Fruit fly (Drosophila melanogaster) whole organism, embryonic: ENCODE results near the gene CG14971.

Experiments
- Abd-B ChIP-seq: fragments of 200-800 bp; sonication (Bioruptor generic); optimal IDR thresholded peaks from 2 replicates; lab custom pipeline; 2018; ENCODE audit warnings: missing biosample characterization, mild to moderate bottlenecking, missing genetic modification characterization, moderate library complexity
- Atf3 ChIP-seq: fragments of 200-800 bp; sonication (Bioruptor generic); optimal IDR thresholded peaks from 3 replicates; lab custom pipeline; 2016; ENCODE audit warnings: missing biosample characterization, missing genetic modification characterization
- CG10267 ChIP-seq: fragments of 200-800 bp; sonication (Bioruptor generic); optimal IDR thresholded peaks from 2 replicates; lab custom pipeline; 2018; ENCODE audit warnings: missing biosample characterization, mild to moderate bottlenecking, missing genetic modification characterization, moderate library complexity
- CG10274 ChIP-seq: fragments of 200-800 bp; sonication (Bioruptor generic); optimal IDR thresholded peaks from 3 replicates; lab custom pipeline; 2017; ENCODE audit warnings: missing biosample characterization, mild to moderate bottlenecking, missing genetic modification characterization
- CG10543 ChIP-seq: fragments of 200-800 bp; sonication (Bioruptor generic); optimal IDR thresholded peaks from 3 replicates; lab custom pipeline; 2017; ENCODE audit warnings: missing biosample characterization, mild to moderate bottlenecking, missing genetic modification characterization, moderate library complexity
- CG11085 ChIP-seq: fragments of 200-800 bp; sonication (Bioruptor generic); IDR thresholded peaks from 2 replicates; pipeline ENCODE4 v1.3.6; 2022; ENCODE audit warnings: missing biosample characterization, missing genetic modification characterization
- CG11504 ChIP-seq: fragments of 200-800 bp; sonication (Bioruptor generic); optimal IDR thresholded peaks from 3 replicates; lab custom pipeline; 2019; ENCODE audit warnings: missing biosample characterization, mild to moderate bottlenecking, missing genetic modification characterization, moderate library complexity
- CG13287 ChIP-seq: fragments of 200-800 bp; sonication (Bioruptor generic); IDR thresholded peaks from 2 replicates; pipeline ENCODE4 v1.3.6; 2022; ENCODE audit warnings: missing biosample characterization, missing genetic modification characterization; ENCODE audit not compliant: partially characterized antibody
- CG13296 ChIP-seq: fragments of 200-800 bp; sonication (Bioruptor generic); optimal IDR thresholded peaks from 3 replicates; lab custom pipeline; 2018; ENCODE audit warnings: missing biosample characterization, mild to moderate bottlenecking, missing genetic modification characterization
- CG14441 ChIP-seq: fragments of 200-800 bp; sonication (Bioruptor generic); IDR thresholded peaks from 2 replicates; pipeline ENCODE4 v1.3.6; 2022; ENCODE audit warnings: missing biosample characterization, missing genetic modification characterization
- CG15479 ChIP-seq: fragments of 200-800 bp; sonication (Bioruptor generic); optimal IDR thresholded peaks from 3 replicates; lab custom pipeline; 2019; ENCODE audit warnings: missing biosample characterization, mild to moderate bottlenecking, missing genetic modification characterization, moderate library complexity
- CG16815 ChIP-seq: fragments of 200-800 bp; sonication (Bioruptor generic); optimal IDR thresholded peaks from 3 replicates; lab custom pipeline; 2017; ENCODE audit warnings: missing biosample characterization, mild to moderate bottlenecking, missing genetic modification characterization
- CG17186 ChIP-seq: fragments of 200-800 bp; sonication (Bioruptor generic); optimal IDR thresholded peaks from 3 replicates; lab custom pipeline; 2017; ENCODE audit warnings: missing biosample characterization, missing genetic modification reagents, missing genetic modification characterization
- CG17359 ChIP-seq: fragments of 200-800 bp; sonication (Bioruptor generic); optimal IDR thresholded peaks from 3 replicates; lab custom pipeline; 2018; ENCODE audit warnings: missing biosample characterization, mild to moderate bottlenecking, missing genetic modification characterization, moderate library complexity
- CG1792 ChIP-seq: fragments of 200-800 bp; sonication (Bioruptor generic); optimal IDR thresholded peaks from 2 replicates; lab custom pipeline; 2016; ENCODE audit warnings: missing biosample characterization, missing genetic modification characterization
- CG2120 ChIP-seq: fragments of 200-800 bp; sonication (Bioruptor generic); optimal IDR thresholded peaks from 3 replicates; lab custom pipeline; 2016; ENCODE audit warnings: missing biosample characterization, missing genetic modification characterization
- CG30403 ChIP-seq: fragments of 200-800 bp; sonication (Bioruptor generic); optimal IDR thresholded peaks from 3 replicates; lab custom pipeline; 2016; ENCODE audit warnings: missing biosample characterization, missing genetic modification characterization
- CG33557 ChIP-seq: fragments of 200-800 bp; sonication (Bioruptor generic); optimal IDR thresholded peaks from 2 replicates; lab custom pipeline; 2019; ENCODE audit warnings: missing biosample characterization, mild to moderate bottlenecking, missing genetic modification characterization, moderate library complexity
- CG34376 ChIP-seq: fragments of 200-800 bp; sonication (Bioruptor generic); optimal IDR thresholded peaks from 2 replicates; lab custom pipeline; 2018; ENCODE audit warnings: missing biosample characterization, mild to moderate bottlenecking, missing genetic modification characterization
- CG4820 ChIP-seq: fragments of 200-800 bp; sonication (Bioruptor generic); optimal IDR thresholded peaks from 3 replicates; lab custom pipeline; 2016; ENCODE audit warnings: missing biosample characterization, missing genetic modification characterization
- CG6765 ChIP-seq: fragments of 200-800 bp; sonication (Bioruptor generic); optimal IDR thresholded peaks from 3 replicates; lab custom pipeline; 2017; ENCODE audit warnings: missing biosample characterization, mild to moderate bottlenecking, missing genetic modification characterization
- CG7987 ChIP-seq: fragments of 200-800 bp; sonication (Bioruptor generic); optimal IDR thresholded peaks from 2 replicates; lab custom pipeline; 2018; ENCODE audit warnings: missing biosample characterization, mild to moderate bottlenecking, missing genetic modification characterization, moderate library complexity
- Camta ChIP-seq: fragments of 200-800 bp; sonication (Bioruptor generic); optimal IDR thresholded peaks from 2 replicates; lab custom pipeline; 2016; ENCODE audit warnings: missing biosample characterization, missing genetic modification characterization
- E2f2 ChIP-seq: fragments of 200-800 bp; sonication (Bioruptor generic); IDR thresholded peaks from 2 replicates; pipeline ENCODE4 v1.3.6; 2022; ENCODE audit warnings: missing biosample characterization, missing genetic modification characterization
- Fer1 ChIP-seq: fragments of 200-800 bp; sonication (Bioruptor generic); optimal IDR thresholded peaks from 2 replicates; lab custom pipeline; 2017; ENCODE audit warnings: missing biosample characterization, mild to moderate bottlenecking, missing genetic modification characterization
- Hr39 ChIP-seq: fragments of >200 bp; optimal IDR thresholded peaks from 2 replicates; lab custom pipeline; 2017
- Ptx1 ChIP-seq: fragments of 200-800 bp; sonication (Bioruptor generic); IDR thresholded peaks from 2 replicates; pipeline ENCODE4 v1.3.6; 2022; ENCODE audit warnings: missing biosample characterization, missing genetic modification characterization
- TFAM ChIP-seq: fragments of 200-800 bp; sonication (Bioruptor generic); optimal IDR thresholded peaks from 2 replicates; lab custom pipeline; 2017; ENCODE audit warnings: missing biosample characterization, missing genetic modification characterization, inconsistent platforms
- Taf1 ChIP-seq: fragments of 200-800 bp; sonication (Bioruptor generic); IDR thresholded peaks from 2 replicates; pipeline ENCODE4 v1.3.6; 2022; ENCODE audit warnings: missing biosample characterization, missing genetic modification characterization
- amos ChIP-seq: fragments of 200-800 bp; sonication (Bioruptor generic); IDR thresholded peaks from 2 replicates; pipeline ENCODE4 v1.3.6; 2022; ENCODE audit warnings: missing biosample characterization, missing genetic modification characterization; ENCODE audit not compliant: partially characterized antibody
- az2 ChIP-seq: fragments of 200-800 bp; sonication (Bioruptor generic); optimal IDR thresholded peaks from 3 replicates; lab custom pipeline; 2016; ENCODE audit warnings: missing biosample characterization, missing genetic modification characterization
- cato ChIP-seq: fragments of 200-800 bp; sonication (Bioruptor generic); optimal IDR thresholded peaks from 2 replicates; lab custom pipeline; 2016; ENCODE audit warnings: missing biosample characterization, missing genetic modification characterization, borderline replicate concordance
- corto ChIP-seq: fragments of 200-800 bp; sonication (Bioruptor generic); optimal IDR thresholded peaks from 2 replicates; lab custom pipeline; 2016; ENCODE audit warnings: missing biosample characterization, mild to moderate bottlenecking, missing genetic modification characterization, moderate library complexity
- dm ChIP-seq: fragments of 200-800 bp; sonication (Bioruptor generic); optimal IDR thresholded peaks from 3 replicates; lab custom pipeline; 2016; ENCODE audit warnings: missing biosample characterization, missing genetic modification characterization
- exex ChIP-seq: fragments of 200-800 bp; sonication (Bioruptor generic); optimal IDR thresholded peaks from 4 replicates; lab custom pipeline; 2018; ENCODE audit warnings: missing biosample characterization, mild to moderate bottlenecking, missing genetic modification characterization, moderate library complexity
- fru ChIP-seq: fragments of >200 bp; optimal IDR thresholded peaks from 2 replicates; lab custom pipeline; 2017
- gsb ChIP-seq: fragments of 200-800 bp; sonication (Bioruptor generic); IDR thresholded peaks from 2 replicates; pipeline ENCODE4 v1.3.6; 2022; ENCODE audit warnings: missing biosample characterization, missing genetic modification characterization
- hth ChIP-seq: fragments of >200 bp; optimal IDR thresholded peaks from 2 replicates; lab custom pipeline; 2017; ENCODE audit warnings: inconsistent platforms
- kah ChIP-seq: fragments of 200-800 bp; sonication (Bioruptor generic); optimal IDR thresholded peaks from 2 replicates; lab custom pipeline; 2018; ENCODE audit warnings: missing biosample characterization, mild to moderate bottlenecking, missing genetic modification characterization
- lab ChIP-seq: fragments of 200-800 bp; sonication (Bioruptor generic); optimal IDR thresholded peaks from 3 replicates; lab custom pipeline; 2017; ENCODE audit warnings: missing biosample characterization, missing genetic modification characterization, mild to moderate bottlenecking, moderate library complexity, missing genetic modification reagents
- mirr ChIP-seq: fragments of 200-800 bp; sonication (Bioruptor generic); optimal IDR thresholded peaks from 3 replicates; lab custom pipeline; 2018; ENCODE audit warnings: missing biosample characterization, mild to moderate bottlenecking, missing genetic modification characterization
- nerfin-1 ChIP-seq: fragments of 200-800 bp; sonication (Bioruptor generic); optimal IDR thresholded peaks from 3 replicates; lab custom pipeline; 2019; ENCODE audit warnings: missing biosample characterization, mild to moderate bottlenecking, missing genetic modification characterization, moderate library complexity
- phol ChIP-seq: fragments of 200-800 bp; sonication (Bioruptor generic); optimal IDR thresholded peaks from 3 replicates; lab custom pipeline; 2018; ENCODE audit warnings: missing biosample characterization, mild to moderate bottlenecking, missing genetic modification characterization, moderate library complexity
- pzg ChIP-seq: fragments of 200-800 bp; sonication (Bioruptor generic); optimal IDR thresholded peaks from 3 replicates; lab custom pipeline; 2018; ENCODE audit warnings: missing biosample characterization, mild to moderate bottlenecking, missing genetic modification characterization, moderate library complexity
- ro ChIP-seq: fragments of 200-800 bp; sonication (Bioruptor generic); IDR thresholded peaks from 2 replicates; pipeline ENCODE4 v1.3.6; 2022; ENCODE audit warnings: missing biosample characterization, missing genetic modification characterization
- sima ChIP-seq: fragments of 200-800 bp; sonication (Bioruptor generic); optimal IDR thresholded peaks from 2 replicates; lab custom pipeline; 2016; ENCODE audit warnings: missing biosample characterization, missing genetic modification characterization
- stc ChIP-seq: fragments of 200-800 bp; sonication (Bioruptor generic); IDR thresholded peaks from 2 replicates; pipeline ENCODE4 v1.3.6; 2022; ENCODE audit warnings: missing biosample characterization, missing genetic modification characterization
- toy ChIP-seq: fragments of 200-800 bp; sonication (Bioruptor generic); IDR thresholded peaks from 2 replicates; pipeline ENCODE4 v1.3.6; 2022; ENCODE audit warnings: missing biosample characterization, missing genetic modification characterization
- yki ChIP-seq: fragments of >200 bp; optimal IDR thresholded peaks from 3 replicates; lab custom pipeline; 2018

CG14971 gene

dm6 chr3L:3472063-3472528 is 987 bp upstream of the CG14971 start, which contains the start of the genes CG32267 and CG42324 (continued):
- TF ChIP-seq hth (lab: Kevin White, UChicago) (no peak), ro (GFP tag; lab: Robert Waterston, UW) (no peak), CG14441 (GFP tag; lab: Robert Waterston, UW) (no peak), pzg (peak; percentile 79), az2 (GFP tag; lab: Kevin White, UChicago) (no peak), kah (no peak), CG7987 (no peak), CG15479 (GFP tag; lab: Kevin White, UChicago) (no peak), CG10267 (tag; lab: Kevin White, UChicago) (peak; percentile 0), corto (GFP tag; lab: Kevin White, UChicago) (no peak), TFAM (GFP tag; lab: Kevin White, UChicago) (no peak), stc (no peak)

DNA sequence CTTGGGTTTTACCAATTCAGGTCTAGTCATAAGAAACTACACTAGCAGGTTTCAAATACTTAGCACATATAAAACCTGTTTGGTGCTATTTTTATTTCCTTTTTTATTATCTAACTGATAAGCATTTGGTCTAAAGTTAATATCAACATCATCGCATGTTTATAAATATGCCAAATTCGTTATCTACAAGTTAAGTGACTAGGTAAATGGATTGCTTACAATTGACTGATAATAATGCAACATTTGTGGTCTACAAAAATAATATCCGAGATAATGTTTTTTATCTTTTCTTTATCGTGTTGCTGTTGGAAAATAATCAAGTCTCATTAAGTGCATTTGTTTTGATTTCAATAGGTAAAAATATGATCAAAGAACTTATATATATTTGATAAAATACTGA is 1.4 kb downstream of the CG14971 start:
- TF ChIP-seq exex (tag; lab: Kevin White, UChicago) (peak; percentile 53), CG10274 (GFP tag; lab: Kevin White, UChicago) (no peak), dm (GFP tag; lab: Kevin White, UChicago) (no peak), lab (GFP tag; lab: Kevin White, UChicago) (peak; percentile 12), gsb (no peak), E2f2 (no peak), CG10543 (no peak), CG34376 (GFP tag; lab: Kevin White, UChicago) (peak; percentile 66), CG17186 (GFP tag; lab: Kevin White, UChicago) (no peak), stc (no peak), sima (GFP tag; lab: Kevin White, UChicago) (no peak), amos (no peak), phol (no peak), Abd-B (GFP tag; lab: Kevin White, UChicago) (no peak), CG33557 (no peak), Ptx1 (GFP tag; lab: Robert Waterston, UW) (no peak), CG11085 (GFP tag; lab: Robert Waterston, UW) (no peak), CG4820 (GFP tag; lab: Kevin White, UChicago) (no peak), CG1792 (GFP tag; lab: Kevin White, UChicago) (no peak), Taf1 (GFP tag; lab: Robert Waterston, UW) (no peak), CG30403 (GFP tag; lab: Kevin White, UChicago) (no peak), cato (GFP tag; lab: Kevin White, UChicago) (no peak), CG17359 (tag; lab: Kevin White, UChicago) (no peak), CG2120 (GFP tag; lab: Kevin White, UChicago) (no peak), CG6765 (GFP tag; lab: Kevin White, UChicago) (no peak), CG11504 (no peak), CG13287 (GFP tag; lab: Robert Waterston, UW) (no peak), Hr39 (no peak), toy (GFP tag; lab: Robert Waterston, UW) (no peak), fru (lab: Kevin White, UChicago) (no peak), yki (lab: Kevin White, UChicago) (no peak), Camta (GFP tag; lab: Kevin White, UChicago) (no peak), mirr (peak; percentile 28), Fer1 (GFP tag; lab: Kevin White, UChicago) (peak; percentile 11), nerfin-1 (tag; lab: Kevin White, UChicago) (no peak), CG16815 (no peak), Atf3 (GFP tag; lab: Kevin White, UChicago) (no peak), CG13296 (GFP tag; lab: Kevin White, UChicago) (no peak)
